Fruit fly (Drosophila melanogaster): ENCODE measurements around the gene COX5BL.

dm6 chr2L:6513948-6514347, 45.3 kb upstream of the COX5BL start:
- TF ChIP-seq Bdp1 (GFP tag; optimal IDR thresholded peaks at IDR 0.05) (no peak), Ada2b (GFP tag; IDR thresholded peaks at IDR 0.05) (no peak), Meics (GFP tag; optimal IDR thresholded peaks at IDR 0.05) (no peak)
